Worm (Caenorhabditis elegans) whole organism, L2 larva: ENCODE data around the gene F35E8.13.

Experiments
- C34F6.9 ChIP-seq: fragments of 150-350 bp; optimal IDR thresholded peaks from 2 replicates; lab custom pipeline; 2014; ENCODE audit warnings: missing biosample characterization, missing genetic modification characterization
- ZK546.5 ChIP-seq: sonication (generic microtip); optimal IDR thresholded peaks from 2 replicates; lab custom pipeline; 2017; ENCODE audit warnings: missing biosample characterization, missing genetic modification characterization
- aly-2 ChIP-seq: fragments of 150-350 bp; optimal IDR thresholded peaks from 2 replicates; lab custom pipeline; 2014; ENCODE audit warnings: missing biosample characterization, missing genetic modification characterization
- ama-1 ChIP-seq: fragments of 150-350 bp; optimal IDR thresholded peaks from 2 replicates; lab custom pipeline; 2018; ENCODE audit warnings: inconsistent platforms
- blmp-1 ChIP-seq: sonication (generic microtip); optimal IDR thresholded peaks from 2 replicates; lab custom pipeline; 2017; ENCODE audit warnings: missing genetic modification characterization, mild to moderate bottlenecking, missing compliant biosample characterization, antibody characterized with exemption, moderate library complexity; ENCODE audit not compliant: insufficient read depth
- ceh-16 ChIP-seq: fragments of 150-350 bp; optimal IDR thresholded peaks from 2 replicates; lab custom pipeline; 2014; ENCODE audit warnings: missing biosample characterization, missing genetic modification characterization
- crh-2 ChIP-seq: sonication (generic microtip); optimal IDR thresholded peaks from 2 replicates; lab custom pipeline; 2017; ENCODE audit warnings: missing biosample characterization, missing genetic modification characterization
- egl-27 ChIP-seq: sonication (generic microtip); optimal IDR thresholded peaks from 3 replicates; lab custom pipeline; 2017; ENCODE audit warnings: missing biosample characterization, missing genetic modification reagents, missing genetic modification characterization
- elt-1 ChIP-seq: fragments of 150-350 bp; optimal IDR thresholded peaks from 2 replicates; lab custom pipeline; 2014; ENCODE audit warnings: missing biosample characterization, missing genetic modification characterization
- elt-3 ChIP-seq: sonication (generic microtip); optimal IDR thresholded peaks from 2 replicates; lab custom pipeline; 2017; ENCODE audit warnings: missing biosample characterization, missing genetic modification characterization
- fos-1 ChIP-seq: fragments of 150-350 bp; optimal IDR thresholded peaks from 2 replicates; lab custom pipeline; 2014; ENCODE audit warnings: missing biosample characterization, missing genetic modification characterization
- gmeb-1 ChIP-seq: fragments of 150-350 bp; optimal IDR thresholded peaks from 2 replicates; lab custom pipeline; 2014; ENCODE audit warnings: missing biosample characterization, missing genetic modification characterization
- lin-11 ChIP-seq: fragments of 150-350 bp; sonication (generic microtip); optimal IDR thresholded peaks from 2 replicates; lab custom pipeline; 2014; ENCODE audit warnings: missing biosample characterization, missing genetic modification characterization, inconsistent platforms, mixed read lengths
- lin-13 ChIP-seq: fragments of 150-350 bp; optimal IDR thresholded peaks from 2 replicates; lab custom pipeline; 2014; ENCODE audit warnings: missing biosample characterization, missing genetic modification reagents, missing genetic modification characterization
- lin-39 ChIP-seq: fragments of 150-350 bp; optimal IDR thresholded peaks from 2 replicates; lab custom pipeline; 2014; ENCODE audit warnings: missing biosample characterization, missing genetic modification reagents, missing genetic modification characterization
- mab-5 ChIP-seq: fragments of 150-350 bp; optimal IDR thresholded peaks from 2 replicates; lab custom pipeline; 2014; ENCODE audit warnings: missing biosample characterization, missing genetic modification characterization
- nhr-11 ChIP-seq: fragments of 150-350 bp; optimal IDR thresholded peaks from 2 replicates; lab custom pipeline; 2014; ENCODE audit warnings: missing biosample characterization, missing genetic modification characterization
- nhr-12 ChIP-seq: fragments of 150-350 bp; optimal IDR thresholded peaks from 2 replicates; lab custom pipeline; 2014; ENCODE audit warnings: missing biosample characterization, missing genetic modification characterization
- nhr-129 ChIP-seq: fragments of 150-350 bp; optimal IDR thresholded peaks from 2 replicates; lab custom pipeline; 2014; ENCODE audit warnings: missing biosample characterization, missing genetic modification characterization
- nhr-21 ChIP-seq: fragments of 150-350 bp; optimal IDR thresholded peaks from 2 replicates; lab custom pipeline; 2014; ENCODE audit warnings: missing biosample characterization, missing genetic modification characterization
- nhr-237 ChIP-seq: fragments of 150-350 bp; optimal IDR thresholded peaks from 2 replicates; lab custom pipeline; 2014; ENCODE audit warnings: missing biosample characterization, missing genetic modification characterization
- nhr-6 ChIP-seq: fragments of 150-350 bp; optimal IDR thresholded peaks from 2 replicates; lab custom pipeline; 2014; ENCODE audit warnings: missing biosample characterization, missing genetic modification characterization
- nhr-77 ChIP-seq: fragments of 150-350 bp; optimal IDR thresholded peaks from 2 replicates; lab custom pipeline; 2014; ENCODE audit warnings: missing biosample characterization, missing genetic modification characterization
- sem-4 ChIP-seq: fragments of 150-350 bp; optimal IDR thresholded peaks from 2 replicates; lab custom pipeline; 2014; ENCODE audit warnings: missing biosample characterization, missing genetic modification reagents, missing genetic modification characterization
- sma-3 ChIP-seq: sonication (generic microtip); optimal IDR thresholded peaks from 2 replicates; lab custom pipeline; 2016; ENCODE audit warnings: missing genetic modification reagents, missing genetic modification characterization, missing compliant biosample characterization
- sma-9 ChIP-seq, 2 experiments: fragments of 150-350 bp in 1 of 2; sonication (generic microtip) in 1 of 2; optimal IDR thresholded peaks; 2 replicates each; lab custom pipeline; 2014 to 2016; ENCODE audit warnings: missing genetic modification characterization in 2 of 2, mild to moderate bottlenecking in 1 of 2, missing biosample characterization in 1 of 2, missing compliant biosample characterization in 1 of 2, missing genetic modification reagents in 1 of 2, moderate library complexity in 1 of 2
- snpc-4 ChIP-seq: fragments of 150-350 bp; optimal IDR thresholded peaks from 2 replicates; lab custom pipeline; 2014; ENCODE audit warnings: missing biosample characterization, missing genetic modification characterization
- unc-55 ChIP-seq: fragments of 150-350 bp; sonication (generic microtip); optimal IDR thresholded peaks from 3 replicates; lab custom pipeline; 2014; ENCODE audit warnings: missing biosample characterization, missing genetic modification reagents, missing genetic modification characterization
- unc-62 ChIP-seq: fragments of 150-350 bp; optimal IDR thresholded peaks from 2 replicates; lab custom pipeline; 2014; ENCODE audit warnings: missing biosample characterization, missing genetic modification reagents, missing genetic modification characterization
- zag-1 ChIP-seq: fragments of 150-350 bp; optimal IDR thresholded peaks from 2 replicates; lab custom pipeline; 2014; ENCODE audit warnings: missing biosample characterization, missing genetic modification characterization
- ztf-1 ChIP-seq: fragments of 200-800 bp; sonication (Bioruptor generic); conservative IDR thresholded peaks from 2 replicates; pipeline ENCODE4 v1.3.6; 2022; ENCODE audit warnings: missing genetic modification characterization, missing compliant biosample characterization
- ztf-11 ChIP-seq: sonication (generic microtip); optimal IDR thresholded peaks from 2 replicates; lab custom pipeline; 2017; ENCODE audit warnings: missing biosample characterization, missing genetic modification characterization
- ztf-4 ChIP-seq: fragments of 150-350 bp; optimal IDR thresholded peaks from 2 replicates; lab custom pipeline; 2014; ENCODE audit warnings: missing biosample characterization, missing genetic modification characterization

The F35E8.13 gene

DNA sequence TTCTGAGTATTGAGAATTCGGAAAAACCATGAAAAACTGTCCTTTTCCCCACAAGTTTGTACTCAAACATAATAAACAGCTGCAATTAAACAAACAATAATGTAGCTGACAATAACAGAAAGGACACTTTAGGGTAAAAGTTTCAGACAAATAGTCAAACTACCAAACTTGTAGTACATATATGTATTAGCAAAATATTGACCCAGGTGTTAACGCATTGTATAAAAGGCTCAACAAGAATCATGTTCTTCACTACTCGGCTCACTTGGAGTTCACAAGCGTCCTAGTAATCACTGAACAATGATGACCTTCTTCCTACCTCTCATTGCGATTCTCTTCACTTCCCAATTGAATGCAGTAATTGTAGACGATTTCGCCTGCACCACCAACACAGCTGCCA is 11.2 kb upstream of the F35E8.13 start, which contains the start of gene F35E8.6:
F35E8.6 (plus strand) TSS at position 301 of the 400 bp plus-strand sequence.
- no peak for TF ChIP-seq ztf-4 (tag; lab: Kevin White, UChicago)
- no peak for TF ChIP-seq ama-1 (lab: Kevin White, UChicago)
- TF ChIP-seq, all 48 proteins: peak for 0

DNA sequence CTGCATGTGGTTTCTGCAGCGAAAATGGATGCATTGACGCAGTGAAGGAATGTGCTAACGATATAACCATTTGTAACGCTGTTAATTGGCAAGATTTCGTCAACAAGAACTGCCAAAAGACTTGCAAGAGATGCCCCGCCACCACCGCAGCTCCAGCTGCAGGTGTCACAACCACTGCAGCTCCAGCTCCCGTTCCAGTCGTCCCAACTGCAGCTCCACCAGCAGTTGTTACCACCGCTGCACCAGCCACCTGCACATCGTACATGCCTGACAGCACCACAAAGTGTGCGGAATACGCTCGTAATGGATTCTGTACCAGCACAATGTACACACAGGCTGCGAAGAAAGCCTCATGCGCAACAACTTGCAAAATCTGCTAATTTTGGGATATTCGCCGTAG is 10.4 kb upstream of the F35E8.13 start:
- TF ChIP-seq blmp-1 (tag; lab: Kevin White, UChicago) = no peak
- TF ChIP-seq unc-62 (GFP tag; lab: Kevin White, UChicago) = no peak
- TF ChIP-seq nhr-12 (tag; lab: Kevin White, UChicago) = no peak
- no peak for TF ChIP-seq ztf-4 (tag; lab: Kevin White, UChicago)
- no peak for TF ChIP-seq nhr-237 (tag; lab: Kevin White, UChicago)
- TF ChIP-seq ZK546.5 (tag; lab: Kevin White, UChicago) = no peak
- TF ChIP-seq elt-1 (tag; lab: Kevin White, UChicago) = no peak
- no peak for TF ChIP-seq lin-13 (GFP tag; lab: Kevin White, UChicago)

DNA sequence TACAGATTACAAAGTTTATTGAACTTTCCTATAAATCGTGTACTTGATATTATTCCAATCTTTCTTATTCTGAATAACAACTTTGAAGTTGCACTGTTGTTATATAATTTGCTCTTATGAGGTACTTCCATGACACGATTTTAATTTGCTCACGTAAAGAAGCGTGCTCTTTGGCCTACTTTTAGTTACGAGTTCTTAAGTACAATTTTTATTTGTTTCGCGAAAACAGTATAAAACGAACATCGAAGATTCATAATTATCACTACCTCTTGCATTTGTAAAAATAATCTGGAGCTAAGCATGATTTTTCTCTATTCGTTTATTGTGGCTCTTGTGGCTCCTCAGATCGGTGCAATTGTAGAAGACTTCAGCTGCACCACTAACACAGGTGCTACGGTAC is 9.4 kb upstream of the F35E8.13 start, which contains the start of gene F35E8.7:
F35E8.7 (plus strand) TSS at position 301 of the 400 bp plus-strand sequence.
- TF ChIP-seq ceh-16 (tag; lab: Kevin White, UChicago) (no peak), sma-3 (GFP tag; lab: Kevin White, UChicago) (no peak), egl-27 (tag; lab: Kevin White, UChicago) (no peak), lin-39 (tag; lab: Kevin White, UChicago) (no peak), snpc-4 (tag; lab: Kevin White, UChicago) (no peak), gmeb-1 (tag; lab: Kevin White, UChicago) (no peak), ZK546.5 (tag; lab: Kevin White, UChicago) (no peak), nhr-12 (tag; lab: Kevin White, UChicago) (no peak), ama-1 (lab: Kevin White, UChicago) (no peak), fos-1 (tag; lab: Kevin White, UChicago) (no peak), sem-4 (tag; lab: Kevin White, UChicago) (no peak), lin-11 (tag; lab: Kevin White, UChicago) (no peak), blmp-1 (tag; lab: Kevin White, UChicago) (no peak), unc-55 (GFP tag; lab: Kevin White, UChicago) (no peak), mab-5 (tag; lab: Kevin White, UChicago) (no peak), aly-2 (tag; lab: Kevin White, UChicago) (no peak), nhr-11 (tag; lab: Kevin White, UChicago) (no peak), lin-13 (GFP tag; lab: Kevin White, UChicago) (no peak)

DNA sequence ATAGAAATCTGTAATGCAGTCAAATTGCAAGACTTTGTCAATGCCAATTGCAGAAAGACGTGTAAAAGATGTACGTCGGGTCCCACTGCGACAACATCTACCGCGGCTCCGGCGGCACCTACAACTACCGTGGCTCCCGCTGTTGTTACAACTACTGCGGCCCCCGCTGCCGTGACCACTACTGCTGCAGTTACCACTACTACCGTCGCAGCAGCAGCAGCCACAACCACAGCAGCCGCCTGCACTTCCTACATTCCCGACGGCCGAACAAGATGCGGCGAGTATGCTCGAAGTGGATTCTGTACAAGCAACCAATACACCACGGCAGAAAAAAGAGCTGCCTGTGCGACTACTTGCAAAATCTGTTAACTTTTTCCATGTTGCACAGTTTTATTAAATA is 8.3 kb upstream of the F35E8.13 start:
- no peak for TF ChIP-seq nhr-6 (tag; lab: Kevin White, UChicago)
- no peak for TF ChIP-seq mab-5 (tag; lab: Kevin White, UChicago)
- no peak for TF ChIP-seq nhr-129 (tag; lab: Kevin White, UChicago)
- TF ChIP-seq nhr-11 (tag; lab: Kevin White, UChicago) = no peak
- no peak for TF ChIP-seq snpc-4 (tag; lab: Kevin White, UChicago)
- TF ChIP-seq egl-27 (tag; lab: Kevin White, UChicago) = no peak
- no peak for TF ChIP-seq ztf-11 (tag; lab: Kevin White, UChicago)
- no peak for TF ChIP-seq zag-1 (tag; lab: Kevin White, UChicago)
- TF ChIP-seq C34F6.9 (tag; lab: Kevin White, UChicago) = no peak

DNA sequence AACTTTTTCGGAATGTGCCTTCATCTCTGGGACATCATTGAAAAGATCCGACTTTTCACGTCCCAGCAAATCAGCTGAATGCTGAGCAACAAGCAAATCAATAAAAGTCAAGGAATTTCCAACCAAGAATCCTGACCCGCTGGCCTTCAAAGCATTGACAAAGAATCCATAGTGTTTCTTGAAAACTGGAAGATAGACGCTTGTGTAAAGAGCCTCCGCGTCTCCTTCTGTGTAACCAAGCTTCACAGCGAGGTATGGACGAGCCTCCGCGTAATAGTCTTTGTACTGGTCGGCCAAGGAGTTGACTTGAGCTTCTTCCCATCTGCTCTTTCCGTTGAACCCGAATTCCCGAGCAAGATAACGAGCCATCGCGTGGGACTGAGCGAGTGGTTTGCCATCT is 7.8 kb upstream of the F35E8.13 start:
- TF ChIP-seq nhr-77 (tag; lab: Kevin White, UChicago) = no peak

DNA sequence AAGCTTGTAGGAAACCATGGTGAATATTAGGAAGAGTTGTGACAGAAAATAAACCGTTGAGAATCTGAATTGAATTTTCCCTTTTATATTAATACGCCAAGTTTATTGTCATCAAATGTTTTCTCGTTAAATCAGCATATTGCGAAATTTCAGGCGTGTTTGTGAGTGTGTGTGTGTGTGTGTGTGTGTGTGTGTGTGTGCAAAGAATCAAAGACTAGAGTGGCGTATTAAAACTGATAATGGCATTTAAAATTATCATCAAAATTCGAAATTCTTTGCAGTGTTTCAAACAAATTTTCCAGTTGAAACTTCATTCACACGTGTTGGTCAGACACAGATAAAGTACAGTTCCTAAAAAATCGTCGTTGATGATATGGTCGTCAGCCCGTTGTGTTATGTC is 7.2 kb upstream of the F35E8.13 start, which contains the start of gene gst-38:
gst-38 (minus strand) TSS at position 152 of the 400 bp plus-strand sequence.
- TF ChIP-seq fos-1 (tag; lab: Kevin White, UChicago) (peak; percentile 63), nhr-129 (tag; lab: Kevin White, UChicago) (no peak), lin-11 (tag; lab: Kevin White, UChicago) (no peak), aly-2 (tag; lab: Kevin White, UChicago) (no peak), crh-2 (tag; lab: Kevin White, UChicago) (peak; percentile 30), nhr-21 (no peak), ztf-4 (tag; lab: Kevin White, UChicago) (no peak), zag-1 (tag; lab: Kevin White, UChicago) (no peak), nhr-12 (tag; lab: Kevin White, UChicago) (no peak), elt-3 (tag; lab: Kevin White, UChicago) (no peak), ztf-1 (GFP tag; lab: Robert Waterston, UW) (no peak), lin-39 (tag; lab: Kevin White, UChicago) (no peak), ztf-11 (tag; lab: Kevin White, UChicago) (no peak), sma-9 (GFP tag; optimal IDR thresholded peaks at IDR 0.05; lab: Kevin White, UChicago) (peak; percentile 57), sma-9 (tag; optimal IDR thresholded peaks at IDR 0.05; lab: Kevin White, UChicago) (no peak)
